Fruit fly (Drosophila melanogaster): Measurements from ENCODE around the gene Fhos.
A peak's percentile ranks its signal among the peaks of the same experiment; 100 is the strongest.

Fhos gene

dm6 chr3L:8813484-8813883 lies 60.1 kb downstream of the Fhos start (continued):
- no peak for TF ChIP-seq insv (GFP tag; optimal IDR thresholded peaks at IDR 0.05)
- no peak for TF ChIP-seq pb (GFP tag; optimal IDR thresholded peaks at IDR 0.05)
- TF ChIP-seq stc (GFP tag; IDR thresholded peaks at IDR 0.05) = peak; percentile 48; the same call in 1 of the 2 replicates
- TF ChIP-seq CG12299 (tag; optimal IDR thresholded peaks at IDR 0.05) = no peak
- no peak for TF ChIP-seq CG17385 (GFP tag; optimal IDR thresholded peaks at IDR 0.05)
- TF ChIP-seq luna (GFP tag; optimal IDR thresholded peaks at IDR 0.05) = no peak
- TF ChIP-seq CG6175 (GFP tag; IDR thresholded peaks at IDR 0.05) = no peak
- TF ChIP-seq CG13624 (GFP tag; optimal IDR thresholded peaks at IDR 0.05) = no peak
- TF ChIP-seq salm (tag; optimal IDR thresholded peaks at IDR 0.05) = no peak
- no peak for TF ChIP-seq CG4854 (GFP tag; optimal IDR thresholded peaks at IDR 0.05)
- peak; percentile 46; the same call in 1 of the 2 replicates for TF ChIP-seq CG4730 (GFP tag; IDR thresholded peaks at IDR 0.05)
- peak; percentile 31; the same call in 1 of the 2 replicates for TF ChIP-seq Atf6 (GFP tag; IDR thresholded peaks at IDR 0.05)
- TF ChIP-seq z (GFP tag; IDR thresholded peaks at IDR 0.05) = no peak
- TF ChIP-seq NfI (GFP tag; optimal IDR thresholded peaks at IDR 0.05) = no peak
- peak; percentile 35; the same call in 1 of the 2 replicates for TF ChIP-seq CG4404 (GFP tag; IDR thresholded peaks at IDR 0.05)
- 0 out of 2 replicates have a peak, but pooled peaks have one; percentile 24 for TF ChIP-seq CG14014 (GFP tag; IDR thresholded peaks at IDR 0.05)
- TF ChIP-seq CG12155 (GFP tag; optimal IDR thresholded peaks at IDR 0.05) = no peak
- TF ChIP-seq E2f1 (GFP tag; IDR thresholded peaks at IDR 0.05) = peak; percentile 46; the same call in 1 of the 2 replicates
- no peak for TF ChIP-seq bowl (GFP tag; IDR thresholded peaks at IDR 0.05)
- no peak for TF ChIP-seq CG9797 (GFP tag; optimal IDR thresholded peaks at IDR 0.05)
- TF ChIP-seq CHES-1-like (GFP tag; optimal IDR thresholded peaks at IDR 0.05) = no peak
- no peak for TF ChIP-seq CG6254 (GFP tag; optimal IDR thresholded peaks at IDR 0.05)
- TF ChIP-seq bcd (GFP tag; optimal IDR thresholded peaks at IDR 0.05) = no peak
- no peak for TF ChIP-seq NC2α (GFP tag; optimal IDR thresholded peaks at IDR 0.05)
- 0 out of 3 replicates have a peak, but pooled peaks have one; percentile 31 for TF ChIP-seq C15 (GFP tag; IDR thresholded peaks at IDR 0.05)
- TF ChIP-seq disco-r (GFP tag; optimal IDR thresholded peaks at IDR 0.05) = no peak
- peak; percentile 73 for TF ChIP-seq ara (GFP tag; IDR thresholded peaks at IDR 0.05)
- TF ChIP-seq trh (GFP tag; optimal IDR thresholded peaks at IDR 0.05) = no peak
- TF ChIP-seq pho (GFP tag; optimal IDR thresholded peaks at IDR 0.05) = no peak
- peak; percentile 28 for TF ChIP-seq phol (tag; optimal IDR thresholded peaks at IDR 0.05)
- TF ChIP-seq cato (GFP tag; optimal IDR thresholded peaks at IDR 0.05; ENCODE audit: borderline replicate concordance) = no peak
- TF ChIP-seq Dll (GFP tag; IDR thresholded peaks at IDR 0.05; ENCODE audit: partially characterized antibody) = no peak
- TF ChIP-seq Lpt (GFP tag; optimal IDR thresholded peaks at IDR 0.05) = no peak
- TF ChIP-seq H15 (GFP tag; IDR thresholded peaks at IDR 0.05) = peak; percentile 37; the same call in 1 of the 3 replicates
- no peak for TF ChIP-seq ham (GFP tag; IDR thresholded peaks at IDR 0.05)
- no peak for TF ChIP-seq CG12744 (GFP tag; optimal IDR thresholded peaks at IDR 0.05)
- TF ChIP-seq dmrt11E (tag; optimal IDR thresholded peaks at IDR 0.05) = no peak
- TF ChIP-seq CG9932 (GFP tag; IDR thresholded peaks at IDR 0.05) = peak; percentile 49; the same call in 1 of the 2 replicates
- no peak for TF ChIP-seq Dip2 (GFP tag; IDR thresholded peaks at IDR 0.05)
- peak; percentile 58 for TF ChIP-seq sob (GFP tag; IDR thresholded peaks at IDR 0.05)
- no peak for TF ChIP-seq onecut (GFP tag; IDR thresholded peaks at IDR 0.05)
- TF ChIP-seq CG13424 (tag; optimal IDR thresholded peaks at IDR 0.05) = peak; percentile 39
- TF ChIP-seq CG30403 (GFP tag; optimal IDR thresholded peaks at IDR 0.05) = peak; percentile 25
- TF ChIP-seq CG7786 (GFP tag; optimal IDR thresholded peaks at IDR 0.05) = peak; percentile 14
- TF ChIP-seq CG15514 (GFP tag; optimal IDR thresholded peaks at IDR 0.05) = no peak
- peak; percentile 17 for TF ChIP-seq Xbp1 (GFP tag; optimal IDR thresholded peaks at IDR 0.05)
- no peak for TF ChIP-seq CG33213 (GFP tag; optimal IDR thresholded peaks at IDR 0.05)
- TF ChIP-seq ranshi (GFP tag; IDR thresholded peaks at IDR 0.05) = peak; percentile 66
- peak in 1 of 2 experiments; percentile 8 for TF ChIP-seq dpn (GFP tag; optimal IDR thresholded peaks at IDR 0.05)
- TF ChIP-seq hth (optimal IDR thresholded peaks at IDR 0.05) = no peak
- peak; percentile 4 for TF ChIP-seq CG2120 (GFP tag; optimal IDR thresholded peaks at IDR 0.05)
- no peak for TF ChIP-seq ab (GFP tag; optimal IDR thresholded peaks at IDR 0.05)
- TF ChIP-seq CG17612 (GFP tag; IDR thresholded peaks at IDR 0.05) = no peak

Measured in whole organism, embryonic.